Worm (Caenorhabditis elegans): ENCODE measurements around the gene poml-4.
A peak's percentile ranks its signal among the peaks of the same experiment; 100 is the strongest.

Gene poml-4

ce11 chrII:1501614-1502355 is 38.9 kb upstream of the poml-4 start (continued):
- TF ChIP-seq swsn-7 (tag; optimal IDR thresholded peaks at IDR 0.05) (peak; percentile 38), nhr-76 (tag; optimal IDR thresholded peaks at IDR 0.05) (no peak), nhr-19 (GFP tag; conservative IDR thresholded peaks at IDR 0.05) (peak; percentile 66), isw-1 (GFP tag; IDR thresholded peaks at IDR 0.05) (no peak), dpl-1 (GFP tag; optimal IDR thresholded peaks at IDR 0.05) (peak in 2 of 3 experiments; percentile 1 to 25), nhr-47 (tag; optimal IDR thresholded peaks at IDR 0.05) (no peak), ama-1 (optimal IDR thresholded peaks at IDR 0.05) (no peak), mef-2 (tag; optimal IDR thresholded peaks at IDR 0.05) (no peak), aha-1 (tag; optimal IDR thresholded peaks at IDR 0.05) (no peak), xbp-1 (tag; optimal IDR thresholded peaks at IDR 0.05) (no peak), pag-3 (tag; optimal IDR thresholded peaks at IDR 0.05; ENCODE audit: borderline replicate concordance, insufficient read depth) (peak; percentile 71), fkh-10 (GFP tag; optimal IDR thresholded peaks at IDR 0.05) (no peak), tbx-2 (tag; optimal IDR thresholded peaks at IDR 0.05) (peak; percentile 30), ztf-11 (tag; optimal IDR thresholded peaks at IDR 0.05) (no peak), ceh-88 (GFP tag; IDR thresholded peaks at IDR 0.05) (no peak), dsc-1 (tag; optimal IDR thresholded peaks at IDR 0.05) (peak; percentile 23), C34B4.2 (tag; optimal IDR thresholded peaks at IDR 0.05) (no peak), hpl-2 (GFP tag; optimal IDR thresholded peaks at IDR 0.05) (no peak), efl-3 (GFP tag; optimal IDR thresholded peaks at IDR 0.05) (no peak), alr-1 (tag; optimal IDR thresholded peaks at IDR 0.05; ENCODE audit: borderline replicate concordance) (no peak), mep-1 (tag; optimal IDR thresholded peaks at IDR 0.05) (peak; percentile 15), ces-1 (GFP tag; optimal IDR thresholded peaks at IDR 0.05) (no peak), nhr-84 (tag; optimal IDR thresholded peaks at IDR 0.05) (no peak), unc-62 (GFP tag; optimal IDR thresholded peaks at IDR 0.05) (no peak), pax-3 (tag; optimal IDR thresholded peaks at IDR 0.05) (no peak), grh-1 (GFP tag; IDR thresholded peaks at IDR 0.05) (no peak), lsy-2 (tag; optimal IDR thresholded peaks at IDR 0.05) (peak; percentile 44 to 46), jun-1 (tag; optimal IDR thresholded peaks at IDR 0.05) (no peak), lin-39 (tag; optimal IDR thresholded peaks at IDR 0.05) (peak; percentile 54), mdl-1 (tag; optimal IDR thresholded peaks at IDR 0.05) (peak in 1 of 2 experiments; percentile 61), lin-13 (GFP tag; optimal IDR thresholded peaks at IDR 0.05) (no peak), sup-37 (GFP tag; optimal IDR thresholded peaks at IDR 0.05) (no peak), ceh-63 (GFP tag; optimal IDR thresholded peaks at IDR 0.05) (no peak), lir-3 (tag; optimal IDR thresholded peaks at IDR 0.05; ENCODE audit: poor library complexity) (no peak), egl-13 (tag; optimal IDR thresholded peaks at IDR 0.05) (peak; percentile 55), unc-86 (tag; optimal IDR thresholded peaks at IDR 0.05) (no peak), F16B12.6 (tag; optimal IDR thresholded peaks at IDR 0.05) (no peak), lin-35 (GFP tag; optimal IDR thresholded peaks at IDR 0.05) (peak in 1 of 2 experiments; percentile 8), nhr-12 (tag; optimal IDR thresholded peaks at IDR 0.05) (no peak), unc-130 (tag; optimal IDR thresholded peaks at IDR 0.05) (peak; percentile 7), lin-15B (tag; optimal IDR thresholded peaks at IDR 0.05) (no peak), fkh-4 (tag; optimal IDR thresholded peaks at IDR 0.05; ENCODE audit: borderline replicate concordance) (no peak), Y116A8C.19 (tag; optimal IDR thresholded peaks at IDR 0.05; ENCODE audit: borderline replicate concordance) (no peak), elt-3 (tag; optimal IDR thresholded peaks at IDR 0.05) (no peak), vab-15 (tag; optimal IDR thresholded peaks at IDR 0.05) (no peak), hlh-17 (GFP tag; optimal IDR thresholded peaks at IDR 0.05; ENCODE audit: borderline replicate concordance) (no peak), snpc-4 (tag; optimal IDR thresholded peaks at IDR 0.05) (no peak), fkh-8 (tag; optimal IDR thresholded peaks at IDR 0.05) (peak; percentile 50), C16A3.4 (tag; optimal IDR thresholded peaks at IDR 0.05) (peak; percentile 17), nhr-85 (tag) (no peak), pqm-1 (tag; optimal IDR thresholded peaks at IDR 0.05) (no peak), sox-4 (tag; optimal IDR thresholded peaks at IDR 0.05) (no peak)

All from whole organism, L1 larva.